Worm (Caenorhabditis elegans) whole organism, mixed stage, embryonic: ENCODE results near the gene ttx-1.
A peak's percentile ranks its signal among the peaks of the same experiment; 100 is the strongest.

Experiments used
- M03D4.4 ChIP-seq: sonication (generic microtip); optimal IDR thresholded peaks from 2 replicates; lab custom pipeline; 2017; ENCODE audit warnings: mild to moderate bottlenecking, missing genetic modification characterization, missing compliant biosample characterization
- bed-3 ChIP-seq: fragments of 200-800 bp; sonication (Bioruptor generic); optimal IDR thresholded peaks from 3 replicates; lab custom pipeline; 2018; ENCODE audit warnings: mild to moderate bottlenecking, missing genetic modification characterization, moderate library complexity, missing compliant biosample characterization
- blmp-1 ChIP-seq: fragments of 150-350 bp; optimal IDR thresholded peaks from 2 replicates; lab custom pipeline; 2014; ENCODE audit warnings: missing biosample characterization, missing genetic modification characterization
- ceh-39 ChIP-seq: fragments of 150-350 bp; optimal IDR thresholded peaks from 2 replicates; lab custom pipeline; 2014; ENCODE audit warnings: missing biosample characterization, missing genetic modification characterization
- ceh-43 ChIP-seq: fragments of 200-800 bp; sonication (Bioruptor generic); optimal IDR thresholded peaks from 2 replicates; lab custom pipeline; 2018; ENCODE audit warnings: mild to moderate bottlenecking, missing genetic modification characterization, moderate library complexity, missing compliant biosample characterization
- ceh-83 ChIP-seq: fragments of 200-800 bp; sonication (Bioruptor generic); optimal IDR thresholded peaks from 2 replicates; lab custom pipeline; 2018; ENCODE audit warnings: mild to moderate bottlenecking, missing genetic modification characterization, missing compliant biosample characterization
- elt-1 ChIP-seq: sonication (generic microtip); optimal IDR thresholded peaks from 2 replicates; lab custom pipeline; 2017; ENCODE audit warnings: missing genetic modification characterization, mild to moderate bottlenecking, missing compliant biosample characterization, antibody characterized with exemption, moderate library complexity, borderline replicate concordance; ENCODE audit not compliant: insufficient read depth
- elt-3 ChIP-seq: fragments of 150-350 bp; optimal IDR thresholded peaks from 2 replicates; lab custom pipeline; 2014; ENCODE audit warnings: missing biosample characterization, missing genetic modification characterization
- ham-2 ChIP-seq: fragments of 200-800 bp; sonication (Bioruptor generic); optimal IDR thresholded peaks from 2 replicates; lab custom pipeline; 2018; ENCODE audit warnings: mild to moderate bottlenecking, missing genetic modification characterization, missing compliant biosample characterization
- hlh-1 ChIP-seq: fragments of 150-350 bp; optimal IDR thresholded peaks from 2 replicates; lab custom pipeline; 2014; ENCODE audit warnings: missing biosample characterization, missing genetic modification reagents, missing genetic modification characterization
- lin-13 ChIP-seq: fragments of 150-350 bp; optimal IDR thresholded peaks from 2 replicates; lab custom pipeline; 2014; ENCODE audit warnings: missing biosample characterization, missing genetic modification characterization
- lin-32 ChIP-seq: fragments of 200-800 bp; sonication (Bioruptor generic); optimal IDR thresholded peaks from 2 replicates; lab custom pipeline; 2018; ENCODE audit warnings: mild to moderate bottlenecking, missing genetic modification characterization, missing compliant biosample characterization
- lsy-2 ChIP-seq: fragments of 150-350 bp; optimal IDR thresholded peaks from 2 replicates; lab custom pipeline; 2014; ENCODE audit warnings: missing biosample characterization, missing genetic modification characterization
- mab-5 ChIP-seq: fragments of 150-350 bp; optimal IDR thresholded peaks from 2 replicates; lab custom pipeline; 2014; ENCODE audit warnings: missing biosample characterization, missing genetic modification characterization
- mep-1 ChIP-seq: fragments of 150-350 bp; optimal IDR thresholded peaks from 2 replicates; lab custom pipeline; 2017; ENCODE audit warnings: missing biosample characterization, missing genetic modification reagents, missing genetic modification characterization, inconsistent platforms
- mls-2 ChIP-seq: sonication (generic microtip); optimal IDR thresholded peaks from 2 replicates; lab custom pipeline; 2016; ENCODE audit warnings: mild to moderate bottlenecking, missing genetic modification characterization, moderate library complexity, missing compliant biosample characterization
- nhr-12 ChIP-seq: fragments of 150-350 bp; optimal IDR thresholded peaks from 2 replicates; lab custom pipeline; 2014; ENCODE audit warnings: missing biosample characterization, missing genetic modification characterization
- nhr-2 ChIP-seq: fragments of 150-350 bp; optimal IDR thresholded peaks from 2 replicates; lab custom pipeline; 2014; ENCODE audit warnings: missing biosample characterization, missing genetic modification characterization
- nhr-237 ChIP-seq: fragments of 150-350 bp; optimal IDR thresholded peaks from 2 replicates; lab custom pipeline; 2014; ENCODE audit warnings: missing biosample characterization, missing genetic modification characterization
- nhr-28 ChIP-seq: fragments of 150-350 bp; optimal IDR thresholded peaks from 2 replicates; lab custom pipeline; 2014; ENCODE audit warnings: missing biosample characterization, missing genetic modification characterization
- pha-4 ChIP-seq: fragments of 150-350 bp; optimal IDR thresholded peaks from 2 replicates; lab custom pipeline; 2018; ENCODE audit warnings: missing biosample characterization, missing genetic modification reagents, missing genetic modification characterization
- sem-2 ChIP-seq: fragments of 200-800 bp; sonication (Bioruptor generic); optimal IDR thresholded peaks from 2 replicates; lab custom pipeline; 2018; ENCODE audit warnings: mild to moderate bottlenecking, missing genetic modification characterization, missing compliant biosample characterization
- snpc-4 ChIP-seq: fragments of 150-350 bp; optimal IDR thresholded peaks from 2 replicates; lab custom pipeline; 2014; ENCODE audit warnings: missing biosample characterization, missing genetic modification characterization
- sptf-1 ChIP-seq: sonication (generic microtip); optimal IDR thresholded peaks from 2 replicates; lab custom pipeline; 2017; ENCODE audit warnings: mild to moderate bottlenecking, missing genetic modification characterization, moderate library complexity, missing compliant biosample characterization
- tbx-8 ChIP-seq: fragments of 200-800 bp; sonication (Bioruptor generic); optimal IDR thresholded peaks from 2 replicates; lab custom pipeline; 2018; ENCODE audit warnings: mild to moderate bottlenecking, missing genetic modification characterization, moderate library complexity, missing compliant biosample characterization
- unc-120 ChIP-seq: sonication (generic microtip); optimal IDR thresholded peaks from 2 replicates; lab custom pipeline; 2017; ENCODE audit warnings: missing genetic modification characterization, missing compliant biosample characterization; ENCODE audit not compliant: poor library complexity, severe bottlenecking
- unc-39 ChIP-seq: fragments of 150-350 bp; optimal IDR thresholded peaks from 2 replicates; lab custom pipeline; 2014; ENCODE audit warnings: missing biosample characterization, missing genetic modification characterization
- unc-62 ChIP-seq: fragments of 150-350 bp; optimal IDR thresholded peaks from 2 replicates; lab custom pipeline; 2014; ENCODE audit warnings: missing biosample characterization, missing genetic modification reagents, missing genetic modification characterization
- zip-8 ChIP-seq: fragments of 150-350 bp; optimal IDR thresholded peaks from 2 replicates; lab custom pipeline; 2014; ENCODE audit warnings: missing biosample characterization, missing genetic modification characterization

The ttx-1 gene

ce11 chrV:20049065-20049464, 14.9 kb downstream of the ttx-1 start, which contains the start of gene srh-233:
TSS of gene srh-233 (plus strand) at chrV:20049365.
- TF ChIP-seq nhr-2 (no peak), elt-3 (no peak), nhr-28 (tag; lab: Kevin White, UChicago) (no peak)

ce11 chrV:20047310-20047709, 16.7 kb downstream of the ttx-1 start, which contains the start of gene spe-19:
TSS of gene spe-19 (minus strand) at chrV:20047410.
- no peak for TF ChIP-seq nhr-12
- no peak for TF ChIP-seq mep-1 (tag; lab: Kevin White, UChicago)
- no peak for TF ChIP-seq lin-13 (tag; lab: Kevin White, UChicago)
- TF ChIP-seq mls-2 (tag; lab: Kevin White, UChicago): no peak
- TF ChIP-seq ceh-83 (GFP tag; lab: Kevin White, UChicago): no peak
- no peak for TF ChIP-seq nhr-28 (tag; lab: Kevin White, UChicago)

ce11 chrV:20037287-20037686, 26.7 kb downstream of the ttx-1 start, which contains the start of gene Y113G7A.16:
TSS of gene Y113G7A.16 (plus strand) at chrV:20037587.
- TF ChIP-seq lin-13 (tag; lab: Kevin White, UChicago) (no peak), ceh-39 (tag; lab: Kevin White, UChicago) (no peak), elt-1 (tag; lab: Kevin White, UChicago) (no peak), sem-2 (no peak), pha-4 (no peak), unc-39 (tag; lab: Kevin White, UChicago) (no peak), sptf-1 (no peak), nhr-12 (no peak), hlh-1 (tag; lab: Kevin White, UChicago) (no peak)

ce11 chrV:20034912-20035311, 29.1 kb downstream of the ttx-1 start:
- TF ChIP-seq mls-2 (tag; lab: Kevin White, UChicago) (no peak), lsy-2 (tag; lab: Kevin White, UChicago) (no peak), lin-32 (no peak), blmp-1 (tag; lab: Kevin White, UChicago) (no peak), nhr-2 (no peak), unc-39 (tag; lab: Kevin White, UChicago) (no peak), sem-2 (no peak), nhr-237 (tag; lab: Kevin White, UChicago) (no peak), pha-4 (no peak), zip-8 (tag; lab: Kevin White, UChicago) (no peak), M03D4.4 (no peak), snpc-4 (tag; lab: Kevin White, UChicago) (no peak), hlh-1 (tag; lab: Kevin White, UChicago) (no peak), ceh-43 (GFP tag; lab: Kevin White, UChicago) (no peak), unc-120 (tag; lab: Kevin White, UChicago) (no peak), ceh-83 (GFP tag; lab: Kevin White, UChicago) (no peak), nhr-28 (tag; lab: Kevin White, UChicago) (no peak)

ce11 chrV:20022996-20023456, 41.0 kb downstream of the ttx-1 start, which contains the start of gene lgc-55:
TSS of gene lgc-55 (plus strand) at chrV:20023046.
- no peak for TF ChIP-seq blmp-1 (tag; lab: Kevin White, UChicago)
- no peak for TF ChIP-seq mab-5 (tag; lab: Kevin White, UChicago)
- no peak for TF ChIP-seq hlh-1 (tag; lab: Kevin White, UChicago)
- TF ChIP-seq unc-39 (tag; lab: Kevin White, UChicago): no peak
- no peak for TF ChIP-seq bed-3 (GFP tag; lab: Kevin White, UChicago)
- TF ChIP-seq ham-2 (GFP tag; lab: Kevin White, UChicago): no peak
- TF ChIP-seq ceh-83 (GFP tag; lab: Kevin White, UChicago): no peak

- TF ChIP-seq unc-120 (tag; lab: Kevin White, UChicago) (peak; percentile 21), unc-62 (GFP tag; lab: Kevin White, UChicago) (peak; percentile 87), mls-2 (tag; lab: Kevin White, UChicago) (no peak), mab-5 (tag; lab: Kevin White, UChicago) (peak; percentile 25), hlh-1 (tag; lab: Kevin White, UChicago) (no peak), elt-1 (tag; lab: Kevin White, UChicago) (no peak), tbx-8 (GFP tag; lab: Kevin White, UChicago) (no peak), mep-1 (tag; lab: Kevin White, UChicago) (no peak)
- TF ChIP-seq, all 35 proteins: peak for 3
These were observed 42.6 kb downstream of the ttx-1 start for ce11 chrV:20021347-20021746.
